Worm (Caenorhabditis elegans) whole organism, late embryonic: ENCODE results near the gene suex-1.

ENCODE experiments used
- K02D7.2 ChIP-seq: sonication (generic microtip); optimal IDR thresholded peaks from 2 replicates; lab custom pipeline; 2017; ENCODE audit warnings: mild to moderate bottlenecking, missing genetic modification characterization, missing compliant biosample characterization
- T23F11.4 ChIP-seq: fragments of 200-800 bp; sonication (Bioruptor generic); optimal IDR thresholded peaks from 2 replicates; lab custom pipeline; 2018; ENCODE audit warnings: mild to moderate bottlenecking, missing genetic modification characterization, missing compliant biosample characterization
- ama-1 ChIP-seq: fragments of 150-350 bp; optimal IDR thresholded peaks from 2 replicates; lab custom pipeline; 2014
- ceh-34 ChIP-seq: sonication (generic microtip); optimal IDR thresholded peaks from 2 replicates; lab custom pipeline; 2016; ENCODE audit warnings: mild to moderate bottlenecking, missing genetic modification characterization, missing compliant biosample characterization
- ceh-9 ChIP-seq: sonication (generic microtip); optimal IDR thresholded peaks from 2 replicates; lab custom pipeline; 2016; ENCODE audit warnings: mild to moderate bottlenecking, missing genetic modification characterization, inconsistent platforms, missing compliant biosample characterization
- dmd-4 ChIP-seq: sonication (generic microtip); optimal IDR thresholded peaks from 2 replicates; lab custom pipeline; 2016; ENCODE audit warnings: borderline replicate concordance, missing genetic modification characterization, missing compliant biosample characterization
- dve-1 ChIP-seq: sonication (generic microtip); optimal IDR thresholded peaks from 2 replicates; lab custom pipeline; 2017; ENCODE audit warnings: antibody characterized with exemption, mild to moderate bottlenecking, missing genetic modification characterization, missing compliant biosample characterization
- lin-11 ChIP-seq: fragments of 200-800 bp; sonication (Bioruptor generic); optimal IDR thresholded peaks from 2 replicates; lab custom pipeline; 2018; ENCODE audit warnings: mild to moderate bottlenecking, missing genetic modification characterization, missing compliant biosample characterization
- madf-2 ChIP-seq: sonication (generic microtip); optimal IDR thresholded peaks from 2 replicates; lab custom pipeline; 2017; ENCODE audit warnings: missing genetic modification characterization, missing compliant biosample characterization
- nhr-11 ChIP-seq: fragments of 150-350 bp; optimal IDR thresholded peaks from 2 replicates; lab custom pipeline; 2014; ENCODE audit warnings: missing biosample characterization, missing genetic modification characterization
- pax-1 ChIP-seq: fragments of 150-350 bp; optimal IDR thresholded peaks from 2 replicates; lab custom pipeline; 2014; ENCODE audit warnings: missing biosample characterization, missing genetic modification characterization
- tbx-7 ChIP-seq: sonication (generic microtip); optimal IDR thresholded peaks from 2 replicates; lab custom pipeline; 2016; ENCODE audit warnings: missing genotype, missing genetic modification characterization, missing compliant biosample characterization
- ttx-3 ChIP-seq: sonication (generic microtip); optimal IDR thresholded peaks from 2 replicates; lab custom pipeline; 2016; ENCODE audit warnings: missing genetic modification reagents, missing genetic modification characterization, missing compliant biosample characterization
- unc-86 ChIP-seq: sonication (generic microtip); optimal IDR thresholded peaks from 2 replicates; lab custom pipeline; 2016; ENCODE audit warnings: missing genetic modification characterization, missing compliant biosample characterization

DNA sequence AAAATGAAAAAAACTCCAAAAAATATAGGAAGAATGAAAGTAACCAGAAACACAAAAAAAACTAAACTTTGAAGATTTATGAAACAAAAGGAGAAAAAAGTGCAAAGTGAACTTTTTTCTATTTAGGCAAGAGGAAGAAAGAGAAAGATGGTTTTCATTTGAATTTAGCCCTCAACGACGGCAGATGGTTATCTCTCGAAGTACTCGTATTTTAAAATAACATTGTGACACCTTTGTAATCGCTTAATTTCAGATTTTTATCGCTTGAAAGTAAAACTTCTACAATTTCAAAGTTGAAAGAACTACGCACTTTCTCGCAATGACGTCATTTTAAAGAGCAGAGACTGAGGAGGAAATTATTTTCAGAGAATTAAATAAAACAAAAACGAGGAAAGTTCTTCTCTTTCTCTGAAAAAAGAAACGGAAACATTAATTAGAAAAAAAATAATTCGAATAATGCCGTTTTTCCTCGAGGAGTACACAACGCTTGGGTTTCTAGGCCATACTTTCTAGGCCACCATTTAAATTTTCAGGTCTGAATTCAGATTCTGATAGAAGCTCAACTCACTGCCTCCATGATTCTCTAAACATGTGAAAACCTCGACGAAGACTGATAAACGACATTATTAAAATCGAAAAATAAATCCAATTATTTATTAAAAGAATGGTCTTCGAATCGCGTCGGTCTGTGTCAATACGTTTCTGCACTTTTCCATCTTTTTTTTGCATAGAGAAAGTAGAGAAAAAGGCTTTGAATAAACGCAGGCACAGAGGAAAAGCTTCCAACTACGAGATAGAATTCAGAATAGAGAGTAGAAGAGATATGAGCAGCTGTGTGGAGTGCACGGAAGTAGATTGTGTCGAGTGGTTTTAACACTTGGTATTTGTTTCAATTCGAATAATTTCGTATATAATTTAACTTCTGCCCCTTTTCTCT, 13.6 kb upstream of the suex-1 start:
- TF ChIP-seq dmd-4 (tag; lab: Kevin White, UChicago) (no peak), nhr-11 (tag; lab: Kevin White, UChicago) (no peak), ama-1 (lab: Kevin White, UChicago) (no peak), T23F11.4 (no peak), ceh-34 (no peak), ceh-9 (no peak), tbx-7 (tag; lab: Kevin White, UChicago) (peak; percentile 35), madf-2 (tag; lab: Kevin White, UChicago) (no peak), unc-86 (tag; lab: Kevin White, UChicago) (no peak), ttx-3 (no peak), K02D7.2 (tag; lab: Kevin White, UChicago) (no peak), lin-11 (tag; lab: Kevin White, UChicago) (no peak), dve-1 (no peak), pax-1 (tag; lab: Kevin White, UChicago) (no peak)
